Worm (Caenorhabditis elegans) whole organism, L2 larva: ENCODE data around the gene C01G6.4.

Experiments used
- C34F6.9 ChIP-seq: fragments of 150-350 bp; optimal IDR thresholded peaks from 2 replicates; lab custom pipeline; 2014; ENCODE audit warnings: missing biosample characterization, missing genetic modification characterization
- F13H6.1 ChIP-seq: sonication (generic microtip); optimal IDR thresholded peaks from 2 replicates; lab custom pipeline; 2016; ENCODE audit warnings: missing genetic modification characterization, missing compliant biosample characterization
- R02D3.7 ChIP-seq: fragments of 150-350 bp; optimal IDR thresholded peaks from 2 replicates; lab custom pipeline; 2014; ENCODE audit warnings: missing biosample characterization, missing genetic modification characterization
- Y55F3AM.14 ChIP-seq: fragments of 200-800 bp; sonication (Bioruptor generic); optimal IDR thresholded peaks from 2 replicates; lab custom pipeline; 2018; ENCODE audit warnings: mild to moderate bottlenecking, missing genetic modification characterization, missing compliant biosample characterization
- alr-1 ChIP-seq: fragments of 150-350 bp; optimal IDR thresholded peaks from 2 replicates; lab custom pipeline; 2014; ENCODE audit warnings: missing biosample characterization, missing genetic modification characterization
- aly-2 ChIP-seq: fragments of 150-350 bp; optimal IDR thresholded peaks from 2 replicates; lab custom pipeline; 2014; ENCODE audit warnings: missing biosample characterization, missing genetic modification characterization
- blmp-1 ChIP-seq: sonication (generic microtip); optimal IDR thresholded peaks from 2 replicates; lab custom pipeline; 2017; ENCODE audit warnings: missing genetic modification characterization, mild to moderate bottlenecking, missing compliant biosample characterization, antibody characterized with exemption, moderate library complexity; ENCODE audit not compliant: insufficient read depth
- ceh-82 ChIP-seq: fragments of 150-350 bp; optimal IDR thresholded peaks from 2 replicates; lab custom pipeline; 2014; ENCODE audit warnings: missing biosample characterization, missing genetic modification characterization
- crh-2 ChIP-seq: sonication (generic microtip); optimal IDR thresholded peaks from 2 replicates; lab custom pipeline; 2017; ENCODE audit warnings: missing biosample characterization, missing genetic modification characterization
- dmd-4 ChIP-seq: sonication (generic microtip); optimal IDR thresholded peaks from 2 replicates; lab custom pipeline; 2017; ENCODE audit warnings: missing biosample characterization, missing genetic modification characterization
- egl-27 ChIP-seq: sonication (generic microtip); optimal IDR thresholded peaks from 3 replicates; lab custom pipeline; 2017; ENCODE audit warnings: missing biosample characterization, missing genetic modification reagents, missing genetic modification characterization
- elt-1 ChIP-seq: fragments of 150-350 bp; optimal IDR thresholded peaks from 2 replicates; lab custom pipeline; 2014; ENCODE audit warnings: missing biosample characterization, missing genetic modification characterization
- elt-3 ChIP-seq: sonication (generic microtip); optimal IDR thresholded peaks from 2 replicates; lab custom pipeline; 2017; ENCODE audit warnings: missing biosample characterization, missing genetic modification characterization
- fos-1 ChIP-seq: fragments of 150-350 bp; optimal IDR thresholded peaks from 2 replicates; lab custom pipeline; 2014; ENCODE audit warnings: missing biosample characterization, missing genetic modification characterization
- gmeb-1 ChIP-seq: fragments of 150-350 bp; optimal IDR thresholded peaks from 2 replicates; lab custom pipeline; 2014; ENCODE audit warnings: missing biosample characterization, missing genetic modification characterization
- lin-13 ChIP-seq: fragments of 150-350 bp; optimal IDR thresholded peaks from 2 replicates; lab custom pipeline; 2014; ENCODE audit warnings: missing biosample characterization, missing genetic modification reagents, missing genetic modification characterization
- lin-39 ChIP-seq: fragments of 150-350 bp; optimal IDR thresholded peaks from 2 replicates; lab custom pipeline; 2014; ENCODE audit warnings: missing biosample characterization, missing genetic modification reagents, missing genetic modification characterization
- lsy-2 ChIP-seq, 2 experiments: fragments of 150-350 bp in 1 of 2; sonication (generic microtip) in 1 of 2; optimal IDR thresholded peaks; 2 replicates each; lab custom pipeline; 2014 to 2017; ENCODE audit warnings: missing biosample characterization in 2 of 2, missing genetic modification characterization in 2 of 2
- mab-5 ChIP-seq: fragments of 150-350 bp; optimal IDR thresholded peaks from 2 replicates; lab custom pipeline; 2014; ENCODE audit warnings: missing biosample characterization, missing genetic modification characterization
- mdl-1 ChIP-seq, 2 experiments: fragments of 150-350 bp in 1 of 2; sonication (generic microtip) in 1 of 2; optimal IDR thresholded peaks; 2 replicates each; lab custom pipeline; 2017; ENCODE audit warnings: missing biosample characterization in 2 of 2, missing genetic modification characterization in 2 of 2
- nhr-11 ChIP-seq: fragments of 150-350 bp; optimal IDR thresholded peaks from 2 replicates; lab custom pipeline; 2014; ENCODE audit warnings: missing biosample characterization, missing genetic modification characterization
- nhr-12 ChIP-seq: fragments of 150-350 bp; optimal IDR thresholded peaks from 2 replicates; lab custom pipeline; 2014; ENCODE audit warnings: missing biosample characterization, missing genetic modification characterization
- nhr-129 ChIP-seq: fragments of 150-350 bp; optimal IDR thresholded peaks from 2 replicates; lab custom pipeline; 2014; ENCODE audit warnings: missing biosample characterization, missing genetic modification characterization
- nhr-21 ChIP-seq: fragments of 150-350 bp; optimal IDR thresholded peaks from 2 replicates; lab custom pipeline; 2014; ENCODE audit warnings: missing biosample characterization, missing genetic modification characterization
- nhr-237 ChIP-seq: fragments of 150-350 bp; optimal IDR thresholded peaks from 2 replicates; lab custom pipeline; 2014; ENCODE audit warnings: missing biosample characterization, missing genetic modification characterization
- nhr-25 ChIP-seq: fragments of 150-350 bp; sonication (generic microtip); optimal IDR thresholded peaks from 3 replicates; lab custom pipeline; 2014; ENCODE audit warnings: missing biosample characterization, missing genetic modification characterization
- nhr-6 ChIP-seq: fragments of 150-350 bp; optimal IDR thresholded peaks from 2 replicates; lab custom pipeline; 2014; ENCODE audit warnings: missing biosample characterization, missing genetic modification characterization
- nhr-77 ChIP-seq: fragments of 150-350 bp; optimal IDR thresholded peaks from 2 replicates; lab custom pipeline; 2014; ENCODE audit warnings: missing biosample characterization, missing genetic modification characterization
- sem-4 ChIP-seq: fragments of 150-350 bp; optimal IDR thresholded peaks from 2 replicates; lab custom pipeline; 2014; ENCODE audit warnings: missing biosample characterization, missing genetic modification reagents, missing genetic modification characterization
- skn-1 ChIP-seq: sonication (generic microtip); optimal IDR thresholded peaks from 2 replicates; lab custom pipeline; 2017; ENCODE audit warnings: missing biosample characterization, missing genetic modification characterization
- sma-3 ChIP-seq: sonication (generic microtip); optimal IDR thresholded peaks from 2 replicates; lab custom pipeline; 2016; ENCODE audit warnings: missing genetic modification reagents, missing genetic modification characterization, missing compliant biosample characterization
- sma-9 ChIP-seq, 2 experiments: fragments of 150-350 bp in 1 of 2; sonication (generic microtip) in 1 of 2; optimal IDR thresholded peaks; 2 replicates each; lab custom pipeline; 2014 to 2016; ENCODE audit warnings: missing genetic modification characterization in 2 of 2, mild to moderate bottlenecking in 1 of 2, missing biosample characterization in 1 of 2, missing compliant biosample characterization in 1 of 2, missing genetic modification reagents in 1 of 2, moderate library complexity in 1 of 2
- snpc-4 ChIP-seq: fragments of 150-350 bp; optimal IDR thresholded peaks from 2 replicates; lab custom pipeline; 2014; ENCODE audit warnings: missing biosample characterization, missing genetic modification characterization
- unc-55 ChIP-seq: fragments of 150-350 bp; sonication (generic microtip); optimal IDR thresholded peaks from 3 replicates; lab custom pipeline; 2014; ENCODE audit warnings: missing biosample characterization, missing genetic modification reagents, missing genetic modification characterization
- unc-62 ChIP-seq: fragments of 150-350 bp; optimal IDR thresholded peaks from 2 replicates; lab custom pipeline; 2014; ENCODE audit warnings: missing biosample characterization, missing genetic modification reagents, missing genetic modification characterization
- zag-1 ChIP-seq: fragments of 150-350 bp; optimal IDR thresholded peaks from 2 replicates; lab custom pipeline; 2014; ENCODE audit warnings: missing biosample characterization, missing genetic modification characterization
- ztf-1 ChIP-seq: fragments of 200-800 bp; sonication (Bioruptor generic); conservative IDR thresholded peaks from 2 replicates; pipeline ENCODE4 v1.3.6; 2022; ENCODE audit warnings: missing genetic modification characterization, missing compliant biosample characterization
- ztf-11 ChIP-seq: sonication (generic microtip); optimal IDR thresholded peaks from 2 replicates; lab custom pipeline; 2017; ENCODE audit warnings: missing biosample characterization, missing genetic modification characterization
- ztf-4 ChIP-seq: fragments of 150-350 bp; optimal IDR thresholded peaks from 2 replicates; lab custom pipeline; 2014; ENCODE audit warnings: missing biosample characterization, missing genetic modification characterization

C01G6.4 gene

ce11 chrII:9299679-9300078 is 26.8 kb upstream of the C01G6.4 start:
- TF ChIP-seq skn-1 (tag; lab: Kevin White, UChicago) (no peak), zag-1 (tag; lab: Kevin White, UChicago) (no peak), nhr-25 (tag; lab: Kevin White, UChicago) (no peak), snpc-4 (no peak), ztf-4 (no peak), lin-39 (tag; lab: Kevin White, UChicago) (no peak), lsy-2 (tag; optimal IDR thresholded peaks at IDR 0.05; lab: Kevin White, UChicago) (peak in 1 of 2 experiments; percentile 21), fos-1 (tag; lab: Kevin White, UChicago) (no peak), sma-9 (GFP tag; optimal IDR thresholded peaks at IDR 0.05; lab: Kevin White, UChicago) (peak; percentile 23), sma-9 (tag; optimal IDR thresholded peaks at IDR 0.05; lab: Kevin White, UChicago) (no peak), nhr-6 (tag; lab: Kevin White, UChicago) (no peak), R02D3.7 (tag; lab: Kevin White, UChicago) (no peak), nhr-11 (tag; lab: Kevin White, UChicago) (no peak), crh-2 (tag; lab: Kevin White, UChicago) (no peak), F13H6.1 (peak; percentile 1), nhr-129 (peak; percentile 25), elt-1 (tag; lab: Kevin White, UChicago) (no peak), elt-3 (tag; lab: Kevin White, UChicago) (no peak), alr-1 (tag; lab: Kevin White, UChicago) (no peak), blmp-1 (no peak), mab-5 (peak; percentile 93), Y55F3AM.14 (no peak), ztf-11 (tag; lab: Kevin White, UChicago) (no peak), unc-55 (GFP tag; lab: Kevin White, UChicago) (peak; percentile 23), egl-27 (tag; lab: Kevin White, UChicago) (no peak), nhr-77 (tag; lab: Kevin White, UChicago) (no peak), dmd-4 (tag; lab: Kevin White, UChicago) (no peak)

- no peak for TF ChIP-seq nhr-77 (tag; lab: Kevin White, UChicago)
- TF ChIP-seq elt-1 (tag; lab: Kevin White, UChicago), result no peak
- no peak for TF ChIP-seq dmd-4 (tag; lab: Kevin White, UChicago)
- TF ChIP-seq nhr-25 (tag; lab: Kevin White, UChicago), result no peak
- no peak for TF ChIP-seq snpc-4
- TF ChIP-seq unc-55 (GFP tag; lab: Kevin White, UChicago), result no peak
Measured at ce11 chrII:9295678-9296077, 22.8 kb upstream of the C01G6.4 start, which contains the start of gene C01G6.9. C01G6.9 (minus strand) TSS chrII:9295818.

ce11 chrII:9291632-9292031 is 18.8 kb upstream of the C01G6.4 start, which contains the start of gene acs-7:
acs-7 (plus strand) TSS chrII:9292017.
- no peak for TF ChIP-seq alr-1 (tag; lab: Kevin White, UChicago)
- no peak for TF ChIP-seq mdl-1 (tag; optimal IDR thresholded peaks at IDR 0.05; lab: Kevin White, UChicago)
- TF ChIP-seq sma-3 (GFP tag; lab: Kevin White, UChicago), result no peak
- TF ChIP-seq aly-2 (tag; lab: Kevin White, UChicago), result no peak
- no peak for TF ChIP-seq lin-39 (tag; lab: Kevin White, UChicago)
- no peak for TF ChIP-seq unc-62 (GFP tag; lab: Kevin White, UChicago)
- peak; percentile 39 for TF ChIP-seq skn-1 (tag; lab: Kevin White, UChicago)
- no peak for TF ChIP-seq Y55F3AM.14
- no peak for TF ChIP-seq mab-5
- no peak for TF ChIP-seq elt-3 (tag; lab: Kevin White, UChicago)
- no peak for TF ChIP-seq ztf-11 (tag; lab: Kevin White, UChicago)
- no peak for TF ChIP-seq nhr-25 (tag; lab: Kevin White, UChicago)
- no peak for TF ChIP-seq nhr-237 (tag; lab: Kevin White, UChicago)
- TF ChIP-seq lsy-2 (tag; optimal IDR thresholded peaks at IDR 0.05; lab: Kevin White, UChicago), result no peak
- no peak for TF ChIP-seq zag-1 (tag; lab: Kevin White, UChicago)
- TF ChIP-seq snpc-4, result no peak
- TF ChIP-seq ztf-1 (GFP tag; lab: Robert Waterston, UW), result no peak
- no peak for TF ChIP-seq nhr-6 (tag; lab: Kevin White, UChicago)
- no peak for TF ChIP-seq elt-1 (tag; lab: Kevin White, UChicago)
- TF ChIP-seq dmd-4 (tag; lab: Kevin White, UChicago), result no peak
- TF ChIP-seq F13H6.1, result peak; percentile 31
- no peak for TF ChIP-seq egl-27 (tag; lab: Kevin White, UChicago)
- TF ChIP-seq C34F6.9 (tag; lab: Kevin White, UChicago), result no peak
- TF ChIP-seq nhr-12 (tag; lab: Kevin White, UChicago), result no peak
- TF ChIP-seq lin-13 (GFP tag; lab: Kevin White, UChicago), result no peak
- TF ChIP-seq R02D3.7 (tag; lab: Kevin White, UChicago), result no peak
- no peak for TF ChIP-seq ceh-82 (tag; lab: Kevin White, UChicago)
- no peak for TF ChIP-seq nhr-21 (tag; lab: Kevin White, UChicago)
- peak; percentile 52 for TF ChIP-seq sma-9 (GFP tag; optimal IDR thresholded peaks at IDR 0.05; lab: Kevin White, UChicago)
- no peak for TF ChIP-seq sma-9 (tag; optimal IDR thresholded peaks at IDR 0.05; lab: Kevin White, UChicago)
- TF ChIP-seq fos-1 (tag; lab: Kevin White, UChicago), result peak; percentile 97
- no peak for TF ChIP-seq sem-4
- no peak for TF ChIP-seq nhr-11 (tag; lab: Kevin White, UChicago)
- TF ChIP-seq blmp-1, result no peak
- TF ChIP-seq gmeb-1, result peak; percentile 50
- TF ChIP-seq unc-55 (GFP tag; lab: Kevin White, UChicago), result no peak
- peak; percentile 91 for TF ChIP-seq crh-2 (tag; lab: Kevin White, UChicago)
